Fruit fly (Drosophila melanogaster): ENCODE results near the gene Hr38.

DNA sequence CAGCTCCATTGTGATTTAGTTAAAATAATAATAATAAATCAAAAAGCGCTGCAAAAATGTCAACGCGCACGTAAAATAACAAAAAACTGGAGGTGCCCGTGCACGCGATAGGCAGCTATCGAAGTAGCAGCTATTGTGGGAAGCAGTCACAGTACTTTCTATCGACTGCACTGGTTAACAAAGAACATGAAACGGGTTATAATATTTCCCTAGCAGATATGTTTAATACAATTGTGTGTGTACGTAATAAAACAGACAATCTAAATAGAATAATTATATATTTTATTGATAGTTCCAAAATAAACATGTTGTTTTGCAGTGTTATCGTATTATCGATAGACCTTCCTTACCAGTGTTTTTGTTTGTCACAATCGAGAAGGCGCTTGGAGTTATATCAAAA, 38.5 kb downstream of the Hr38 start, which contains the start of the genes CG31678 and IKKepsilon:
- TF ChIP-seq EcR (GFP tag; optimal IDR thresholded peaks at IDR 0.05) = no peak
- no peak for TF ChIP-seq pan (optimal IDR thresholded peaks at IDR 0.05)
- TF ChIP-seq usp (GFP tag; optimal IDR thresholded peaks at IDR 0.05) = no peak
- TF ChIP-seq CG8478 (optimal IDR thresholded peaks at IDR 0.05) = no peak
- TF ChIP-seq psq (optimal IDR thresholded peaks at IDR 0.05) = no peak
